Worm (Caenorhabditis elegans) whole organism, L1 larva: ENCODE measurements around the gene F44E2.10.
A peak's percentile ranks its signal among the peaks of the same experiment; 100 is the strongest.

Experiments
- C16A3.4 ChIP-seq: fragments of 150-350 bp; optimal IDR thresholded peaks from 2 replicates; lab custom pipeline; 2014; ENCODE audit warnings: missing biosample characterization, missing genetic modification characterization
- F16B12.6 ChIP-seq: fragments of 150-350 bp; optimal IDR thresholded peaks from 2 replicates; lab custom pipeline; 2014; ENCODE audit warnings: missing biosample characterization, missing genetic modification characterization
- Y116A8C.19 ChIP-seq: sonication (generic microtip); optimal IDR thresholded peaks from 2 replicates; lab custom pipeline; 2016; ENCODE audit warnings: missing compliant biosample characterization, missing genetic modification characterization, borderline replicate concordance
- aha-1 ChIP-seq: fragments of 150-350 bp; optimal IDR thresholded peaks from 2 replicates; lab custom pipeline; 2014; ENCODE audit warnings: missing biosample characterization, missing genetic modification characterization
- aly-2 ChIP-seq: fragments of 150-350 bp; optimal IDR thresholded peaks from 2 replicates; lab custom pipeline; 2014; ENCODE audit warnings: missing biosample characterization, missing genetic modification characterization
- ama-1 ChIP-seq: fragments of 150-350 bp; optimal IDR thresholded peaks from 2 replicates; lab custom pipeline; 2014
- ceh-8 ChIP-seq: fragments of 200-800 bp; sonication (Bioruptor generic); optimal IDR thresholded peaks from 2 replicates; lab custom pipeline; 2018; ENCODE audit warnings: mild to moderate bottlenecking, missing genetic modification characterization, moderate library complexity, missing compliant biosample characterization
- ceh-82 ChIP-seq, 3 experiments: fragments of 150-350 bp in 1 of 3; sonication (generic microtip) in 2 of 3; optimal IDR thresholded peaks; 2 replicates each; lab custom pipeline; 2014 to 2017; ENCODE audit warnings: missing biosample characterization in 3 of 3, missing genetic modification characterization in 3 of 3
- ceh-88 ChIP-seq: fragments of 200-800 bp; sonication (Bioruptor generic); IDR thresholded peaks from 2 replicates; pipeline ENCODE4 v1.3.6; 2022; ENCODE audit warnings: missing genetic modification characterization, missing compliant biosample characterization
- ceh-90 ChIP-seq: sonication (generic microtip); optimal IDR thresholded peaks from 2 replicates; lab custom pipeline; 2016; ENCODE audit warnings: missing genetic modification characterization, missing compliant biosample characterization
- ces-1 ChIP-seq: fragments of 150-350 bp; optimal IDR thresholded peaks from 2 replicates; lab custom pipeline; 2014; ENCODE audit warnings: missing biosample characterization, missing genetic modification reagents, missing genetic modification characterization
- egl-27 ChIP-seq, 2 experiments: fragments of 150-350 bp in 1 of 2; sonication (generic microtip); optimal IDR thresholded peaks; 3 replicates each; lab custom pipeline; 2017 to 2018; ENCODE audit warnings: missing biosample characterization in 2 of 2, missing genetic modification characterization in 2 of 2, missing genetic modification reagents in 2 of 2
- elt-2 ChIP-seq: sonication (generic microtip); optimal IDR thresholded peaks from 2 replicates; lab custom pipeline; 2016; ENCODE audit warnings: missing genetic modification characterization, mild to moderate bottlenecking, inconsistent platforms, missing compliant biosample characterization, missing genetic modification reagents
- fkh-10 ChIP-seq: sonication (generic microtip); optimal IDR thresholded peaks from 2 replicates; lab custom pipeline; 2017; ENCODE audit warnings: missing biosample characterization, missing genetic modification reagents, missing genetic modification characterization
- fkh-4 ChIP-seq: sonication (generic microtip); optimal IDR thresholded peaks from 2 replicates; lab custom pipeline; 2016; ENCODE audit warnings: missing compliant biosample characterization, missing genetic modification characterization, borderline replicate concordance
- grh-1 ChIP-seq: fragments of 200-800 bp; sonication (Bioruptor generic); IDR thresholded peaks from 2 replicates; pipeline ENCODE4 v1.3.6; 2022; ENCODE audit warnings: missing genetic modification reagents, missing genetic modification characterization, missing compliant biosample characterization
- hlh-17 ChIP-seq: fragments of 200-800 bp; sonication (Bioruptor generic); optimal IDR thresholded peaks from 2 replicates; lab custom pipeline; 2018; ENCODE audit warnings: missing genetic modification characterization, mild to moderate bottlenecking, missing compliant biosample characterization, moderate library complexity, borderline replicate concordance
- irx-1 ChIP-seq: sonication (generic microtip); optimal IDR thresholded peaks from 2 replicates; lab custom pipeline; 2016; ENCODE audit warnings: missing genetic modification characterization, missing compliant biosample characterization
- jun-1 ChIP-seq: fragments of 150-350 bp; optimal IDR thresholded peaks from 2 replicates; lab custom pipeline; 2014; ENCODE audit warnings: missing biosample characterization, missing genetic modification reagents, missing genetic modification characterization
- lin-13 ChIP-seq: fragments of 150-350 bp; optimal IDR thresholded peaks from 2 replicates; lab custom pipeline; 2014; ENCODE audit warnings: missing biosample characterization, missing genetic modification reagents, missing genetic modification characterization
- lin-15B ChIP-seq: fragments of 150-350 bp; sonication (generic microtip); optimal IDR thresholded peaks from 3 replicates; lab custom pipeline; 2014; ENCODE audit warnings: missing biosample characterization, missing genetic modification characterization
- lin-39 ChIP-seq: fragments of 150-350 bp; optimal IDR thresholded peaks from 2 replicates; lab custom pipeline; 2014; ENCODE audit warnings: missing biosample characterization, missing genetic modification reagents, missing genetic modification characterization
- lir-3 ChIP-seq: sonication (generic microtip); optimal IDR thresholded peaks from 2 replicates; lab custom pipeline; 2016; ENCODE audit warnings: mild to moderate bottlenecking, missing genetic modification characterization, moderate library complexity, missing compliant biosample characterization; ENCODE audit not compliant: poor library complexity
- mdl-1 ChIP-seq, 2 experiments: fragments of 150-350 bp; optimal IDR thresholded peaks; 2 replicates each; lab custom pipeline; 2014 to 2017; ENCODE audit warnings: missing biosample characterization in 2 of 2, missing genetic modification characterization in 2 of 2, inconsistent platforms in 1 of 2
- mef-2 ChIP-seq: fragments of 150-350 bp; optimal IDR thresholded peaks from 2 replicates; lab custom pipeline; 2014; ENCODE audit warnings: missing biosample characterization, missing genetic modification characterization
- nhr-11 ChIP-seq: fragments of 150-350 bp; optimal IDR thresholded peaks from 2 replicates; lab custom pipeline; 2014; ENCODE audit warnings: missing biosample characterization, missing genetic modification characterization
- nhr-19 ChIP-seq: fragments of 200-800 bp; sonication (Bioruptor generic); conservative IDR thresholded peaks from 2 replicates; pipeline ENCODE4 v1.3.6; 2022; ENCODE audit warnings: missing genetic modification characterization, missing compliant biosample characterization
- nhr-20 ChIP-seq: sonication (generic microtip); optimal IDR thresholded peaks from 2 replicates; lab custom pipeline; 2016; ENCODE audit warnings: mild to moderate bottlenecking, missing genetic modification characterization, missing compliant biosample characterization
- nhr-47 ChIP-seq: sonication (generic microtip); optimal IDR thresholded peaks from 2 replicates; lab custom pipeline; 2016; ENCODE audit warnings: mild to moderate bottlenecking, missing genetic modification characterization, moderate library complexity, missing compliant biosample characterization
- nhr-71 ChIP-seq: sonication (generic microtip); optimal IDR thresholded peaks from 2 replicates; lab custom pipeline; 2016; ENCODE audit warnings: mild to moderate bottlenecking, missing genetic modification characterization, moderate library complexity, missing compliant biosample characterization
- nhr-76 ChIP-seq: sonication (generic microtip); optimal IDR thresholded peaks from 2 replicates; lab custom pipeline; 2017; ENCODE audit warnings: missing biosample characterization, missing genetic modification characterization
- nhr-84 ChIP-seq: sonication (generic microtip); optimal IDR thresholded peaks from 2 replicates; lab custom pipeline; 2017; ENCODE audit warnings: missing biosample characterization, missing genetic modification characterization
- nhr-85 ChIP-seq: sonication (generic microtip); peaks from one replicate; lab custom pipeline; 2016; ENCODE audit warnings: missing genetic modification characterization, inconsistent platforms, missing compliant biosample characterization
- nhr-90 ChIP-seq: sonication (generic microtip); optimal IDR thresholded peaks from 2 replicates; lab custom pipeline; 2016; ENCODE audit warnings: mild to moderate bottlenecking, missing genetic modification characterization, missing compliant biosample characterization; ENCODE audit not compliant: poor library complexity
- pqm-1 ChIP-seq: sonication (generic microtip); optimal IDR thresholded peaks from 3 replicates; lab custom pipeline; 2017; ENCODE audit warnings: missing biosample characterization, missing genetic modification characterization
- skn-1 ChIP-seq: fragments of 150-350 bp; optimal IDR thresholded peaks from 2 replicates; lab custom pipeline; 2014; ENCODE audit warnings: missing biosample characterization, missing genetic modification characterization
- snpc-4 ChIP-seq: fragments of 150-350 bp; optimal IDR thresholded peaks from 2 replicates; lab custom pipeline; 2014; ENCODE audit warnings: missing biosample characterization, missing genetic modification characterization
- snu-23 ChIP-seq: sonication (generic microtip); optimal IDR thresholded peaks from 2 replicates; lab custom pipeline; 2016; ENCODE audit warnings: missing genetic modification characterization, missing compliant biosample characterization
- sox-4 ChIP-seq: sonication (generic microtip); optimal IDR thresholded peaks from 2 replicates; lab custom pipeline; 2016; ENCODE audit warnings: missing genetic modification characterization, missing compliant biosample characterization
- sptf-1 ChIP-seq: fragments of 150-350 bp; optimal IDR thresholded peaks from 2 replicates; lab custom pipeline; 2014; ENCODE audit warnings: missing biosample characterization, missing genetic modification characterization
- sup-37 ChIP-seq: fragments of 200-800 bp; sonication (Bioruptor generic); optimal IDR thresholded peaks from 2 replicates; lab custom pipeline; 2018; ENCODE audit warnings: mild to moderate bottlenecking, missing genetic modification characterization, missing compliant biosample characterization
- tbx-2 ChIP-seq: sonication (generic microtip); optimal IDR thresholded peaks from 2 replicates; lab custom pipeline; 2016; ENCODE audit warnings: missing genetic modification characterization, missing compliant biosample characterization
- tlp-1 ChIP-seq: fragments of 150-350 bp; optimal IDR thresholded peaks from 2 replicates; lab custom pipeline; 2014; ENCODE audit warnings: missing biosample characterization, missing genetic modification characterization
- unc-130 ChIP-seq: fragments of 150-350 bp; optimal IDR thresholded peaks from 2 replicates; lab custom pipeline; 2017; ENCODE audit warnings: missing biosample characterization, missing genetic modification characterization, inconsistent platforms
- unc-30 ChIP-seq: sonication (generic microtip); optimal IDR thresholded peaks from 2 replicates; lab custom pipeline; 2017; ENCODE audit warnings: missing biosample characterization, missing genetic modification characterization
- unc-98 ChIP-seq: fragments of 200-800 bp; sonication (Bioruptor generic); IDR thresholded peaks from 2 replicates; pipeline ENCODE4 v1.3.6; 2022; ENCODE audit warnings: missing genetic modification characterization, missing compliant biosample characterization
- vab-15 ChIP-seq: sonication (generic microtip); optimal IDR thresholded peaks from 2 replicates; lab custom pipeline; 2017; ENCODE audit warnings: missing genotype, mild to moderate bottlenecking, missing genetic modification characterization, missing compliant biosample characterization
- xbp-1 ChIP-seq: sonication (generic microtip); optimal IDR thresholded peaks from 2 replicates; lab custom pipeline; 2016; ENCODE audit warnings: missing genetic modification characterization, missing compliant biosample characterization

Gene F44E2.10

DNA sequence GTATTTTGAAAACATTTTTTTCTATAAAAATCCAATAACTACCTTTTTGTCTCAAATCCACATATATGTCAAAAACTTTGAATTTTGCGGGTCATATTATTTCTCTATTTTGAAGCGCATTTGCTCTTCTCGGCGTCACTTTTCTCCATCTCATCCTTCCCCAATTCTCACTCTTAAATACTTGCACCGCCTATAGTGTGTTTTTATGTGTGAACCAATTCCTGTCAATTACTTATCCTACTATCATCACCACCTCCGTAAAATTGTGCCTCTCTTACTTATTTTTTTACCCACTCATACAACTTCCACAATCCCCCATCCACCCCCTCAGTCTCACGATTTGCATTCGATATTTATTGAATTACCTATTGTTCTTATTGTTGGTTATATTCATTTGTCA is 25.1 kb downstream of the F44E2.10 start:
- TF ChIP-seq nhr-85 (peak; percentile 71), aly-2 (tag; lab: Kevin White, UChicago) (peak; percentile 3), unc-30 (no peak)
- TF ChIP-seq, all 84 proteins: peak for 2

DNA sequence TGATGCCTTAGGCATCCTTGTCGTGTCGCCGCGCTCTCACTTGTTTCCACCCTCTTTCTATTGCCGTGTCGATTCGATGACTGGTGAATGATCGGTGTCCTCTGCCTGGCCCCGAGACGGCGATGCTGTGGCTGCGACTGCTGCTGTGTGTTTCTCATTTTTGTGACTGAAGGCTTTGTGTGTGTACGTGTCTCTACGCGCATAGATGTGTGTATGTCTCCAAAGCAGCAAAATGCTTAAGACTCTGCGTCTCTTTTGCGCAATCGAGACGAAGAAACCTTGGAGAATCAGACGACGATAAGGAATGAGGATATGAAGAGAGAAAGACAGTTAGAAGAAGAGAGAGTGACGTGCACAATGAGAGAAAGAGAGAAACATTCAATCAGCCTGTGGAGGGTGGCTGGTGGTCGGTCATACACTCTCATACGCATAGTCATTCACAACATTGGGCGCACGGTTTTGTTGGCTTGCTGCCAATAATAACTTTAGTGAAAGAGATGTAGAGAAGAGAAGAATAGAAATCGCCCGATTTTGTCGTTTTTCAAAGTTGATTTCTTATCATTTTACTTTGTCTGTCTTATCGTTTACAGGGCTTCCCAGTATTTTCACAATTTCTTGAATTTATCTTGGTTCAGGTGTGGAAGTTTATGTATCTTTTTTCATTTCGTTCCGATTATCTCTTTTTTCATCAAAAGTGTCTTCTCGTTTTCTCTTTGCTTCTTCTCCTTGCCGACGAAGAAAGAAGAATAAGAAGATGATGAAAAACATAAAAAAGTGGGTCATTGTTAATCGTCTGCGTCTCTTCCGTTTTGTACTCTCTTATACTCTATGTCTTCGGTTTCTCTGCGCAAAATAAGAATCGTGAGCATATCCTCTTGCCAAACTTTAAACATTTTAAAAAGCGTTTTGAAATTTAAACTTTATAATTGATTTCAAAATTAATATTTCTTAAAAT is 28.8 kb downstream of the F44E2.10 start:
- TF ChIP-seq nhr-84 (tag; lab: Kevin White, UChicago) = no peak
- TF ChIP-seq F16B12.6 (tag; lab: Kevin White, UChicago) = peak; percentile 40
- TF ChIP-seq nhr-76 (tag; lab: Kevin White, UChicago) = peak; percentile 47
- peak; percentile 91 for TF ChIP-seq skn-1 (tag; lab: Kevin White, UChicago)
- peak; percentile 80 for TF ChIP-seq fkh-4 (tag; lab: Kevin White, UChicago)
- TF ChIP-seq nhr-20 (tag; lab: Kevin White, UChicago) = peak; percentile 98
- TF ChIP-seq mdl-1 (tag; optimal IDR thresholded peaks at IDR 0.05; lab: Kevin White, UChicago) = peak; percentile 73 to 96
- peak; percentile 95 for TF ChIP-seq nhr-47 (tag; lab: Kevin White, UChicago)
- TF ChIP-seq elt-2 (tag; lab: Kevin White, UChicago) = peak; percentile 90
- no peak for TF ChIP-seq tlp-1 (tag; lab: Kevin White, UChicago)
- TF ChIP-seq irx-1 = peak; percentile 94
- peak; percentile 90 for TF ChIP-seq ceh-88 (GFP tag; lab: Robert Waterston, UW)
- peak; percentile 100 for TF ChIP-seq nhr-85
- TF ChIP-seq grh-1 (GFP tag; lab: Robert Waterston, UW) = peak; percentile 82
- peak; percentile 92 for TF ChIP-seq aha-1 (tag; lab: Kevin White, UChicago)
- peak; percentile 81 for TF ChIP-seq lir-3 (tag; lab: Kevin White, UChicago)
- peak; percentile 87 for TF ChIP-seq sup-37
- peak; percentile 69 to 96 (median 96) for TF ChIP-seq ceh-82 (tag; optimal IDR thresholded peaks at IDR 0.05; lab: Kevin White, UChicago)
- TF ChIP-seq snpc-4 (tag; lab: Kevin White, UChicago) = peak; percentile 78
- TF ChIP-seq nhr-90 (tag; lab: Kevin White, UChicago) = peak; percentile 95
- TF ChIP-seq tbx-2 (tag; lab: Kevin White, UChicago) = peak; percentile 97
- no peak for TF ChIP-seq unc-30
- no peak for TF ChIP-seq ceh-90 (tag; lab: Kevin White, UChicago)
- peak; percentile 95 to 96 for TF ChIP-seq egl-27 (tag; optimal IDR thresholded peaks at IDR 0.05; lab: Kevin White, UChicago)
- TF ChIP-seq hlh-17 (GFP tag; lab: Kevin White, UChicago) = no peak
- peak; percentile 88 for TF ChIP-seq ama-1 (lab: Kevin White, UChicago)
- peak; percentile 91 for TF ChIP-seq C16A3.4 (tag; lab: Kevin White, UChicago)
- TF ChIP-seq mef-2 (tag; lab: Kevin White, UChicago) = peak; percentile 94
- TF ChIP-seq sox-4 (tag; lab: Kevin White, UChicago) = peak; percentile 56
- TF ChIP-seq fkh-10 (GFP tag; lab: Kevin White, UChicago) = peak; percentile 93
- peak; percentile 95 for TF ChIP-seq nhr-11 (tag; lab: Kevin White, UChicago)
- TF ChIP-seq xbp-1 (tag; lab: Kevin White, UChicago) = peak; percentile 93
- no peak for TF ChIP-seq sptf-1 (tag; lab: Kevin White, UChicago)
- peak; percentile 77 for TF ChIP-seq unc-130
- TF ChIP-seq unc-98 (GFP tag; lab: Robert Waterston, UW) = peak; percentile 53; the same call in 1 of the 2 replicates
- peak; percentile 95 for TF ChIP-seq lin-13
- TF ChIP-seq pqm-1 = peak; percentile 24
- no peak for TF ChIP-seq Y116A8C.19
- peak; percentile 99 for TF ChIP-seq nhr-71 (tag; lab: Kevin White, UChicago)
- no peak for TF ChIP-seq ceh-8 (GFP tag; lab: Kevin White, UChicago)
- peak; percentile 55 for TF ChIP-seq aly-2 (tag; lab: Kevin White, UChicago)
- no peak for TF ChIP-seq ces-1 (GFP tag; lab: Kevin White, UChicago)
- TF ChIP-seq nhr-19 (GFP tag; lab: Robert Waterston, UW) = peak; percentile 92
- peak; percentile 9 for TF ChIP-seq lin-15B
- TF ChIP-seq vab-15 (tag; lab: Kevin White, UChicago) = peak; percentile 86
- TF ChIP-seq lin-39 = peak; percentile 92
- peak; percentile 96 for TF ChIP-seq snu-23 (GFP tag; lab: Kevin White, UChicago)
- TF ChIP-seq jun-1 (tag; lab: Kevin White, UChicago) = peak; percentile 97
